Worm (Caenorhabditis elegans): Measurements from ENCODE around the gene best-1.

- TF ChIP-seq ztf-23 (GFP tag; IDR thresholded peaks at IDR 0.05) (no peak), T22C8.4 (GFP tag; IDR thresholded peaks at IDR 0.05) (no peak), klf-2 (GFP tag; conservative IDR thresholded peaks at IDR 0.05) (no peak), ref-1 (GFP tag; conservative IDR thresholded peaks at IDR 0.05) (no peak)
Measured at ce11 chrIV:13075625-13076252, 33.8 kb downstream of the best-1 start.
